Worm (Caenorhabditis elegans): ENCODE measurements around the gene atrn-1.

The atrn-1 gene

ce11 chrX:14684406-14684927, 26.9 kb upstream of the atrn-1 start, which contains the start of gene csq-1 (continued):
- TF ChIP-seq vab-15 (tag; optimal IDR thresholded peaks at IDR 0.05), result no peak
- no peak for TF ChIP-seq unc-30 (tag; optimal IDR thresholded peaks at IDR 0.05)

DNA sequence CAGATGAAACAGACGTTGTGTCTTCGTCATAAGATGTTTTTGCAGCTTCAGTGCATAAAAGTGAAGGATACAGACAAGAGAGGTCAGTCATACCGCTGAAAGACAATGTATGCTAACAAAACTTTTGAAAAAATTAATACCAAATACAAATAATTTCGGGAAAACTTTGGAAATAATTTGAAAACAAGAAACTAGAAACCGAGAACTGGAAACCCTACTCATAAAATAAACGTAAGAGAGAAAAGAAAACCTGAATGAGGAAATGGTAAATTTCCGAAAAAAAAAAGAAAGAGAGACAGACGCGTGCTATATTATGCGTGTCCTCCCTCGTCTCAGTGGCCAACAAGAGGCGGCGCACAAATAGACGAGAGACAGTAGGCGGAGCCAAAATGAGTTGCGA, 18.5 kb upstream of the atrn-1 start, which contains the start of gene sox-3:
sox-3 (minus strand) TSS at position 101 of the 400 bp plus-strand sequence.
- TF ChIP-seq Y116A8C.19 (tag; optimal IDR thresholded peaks at IDR 0.05; ENCODE audit: borderline replicate concordance) (no peak), nhr-237 (tag; optimal IDR thresholded peaks at IDR 0.05) (no peak), mdl-1 (tag; optimal IDR thresholded peaks at IDR 0.05) (no peak), mef-2 (tag; optimal IDR thresholded peaks at IDR 0.05) (no peak), pax-3 (tag; optimal IDR thresholded peaks at IDR 0.05) (no peak), mab-9 (GFP tag; IDR thresholded peaks at IDR 0.05) (no peak), ceh-82 (tag; optimal IDR thresholded peaks at IDR 0.05) (no peak), alr-1 (tag; optimal IDR thresholded peaks at IDR 0.05; ENCODE audit: borderline replicate concordance) (no peak), hpl-2 (GFP tag; optimal IDR thresholded peaks at IDR 0.05) (no peak), sup-37 (GFP tag; optimal IDR thresholded peaks at IDR 0.05) (no peak), lin-39 (tag; optimal IDR thresholded peaks at IDR 0.05) (no peak), jun-1 (tag; optimal IDR thresholded peaks at IDR 0.05) (no peak)

DNA sequence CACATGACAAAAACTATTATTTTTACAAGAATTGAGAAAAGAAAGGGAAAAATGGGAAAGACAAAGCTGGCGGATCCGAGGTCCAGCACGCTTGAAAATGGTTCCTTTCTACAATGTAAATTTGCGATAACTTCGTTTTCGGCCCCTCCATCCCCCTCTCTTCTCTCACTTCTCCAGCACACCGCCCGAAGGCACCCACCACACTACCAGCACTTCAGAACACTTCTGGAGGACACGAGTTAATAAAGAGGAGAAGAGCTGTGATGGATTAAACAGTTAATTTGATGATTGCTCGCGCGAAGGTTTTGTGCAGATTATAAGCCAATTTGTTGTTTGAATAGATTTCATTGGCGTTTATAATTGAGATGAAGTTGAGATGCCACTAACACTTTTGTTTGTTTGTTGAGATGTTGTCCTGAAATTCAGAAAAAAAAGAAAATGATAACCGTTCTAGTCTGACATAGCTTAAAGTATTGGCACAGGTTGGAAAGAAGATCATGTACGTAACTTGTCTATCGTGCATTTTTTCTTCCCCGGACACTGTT, 16.7 kb upstream of the atrn-1 start:
- peak; percentile 1 for TF ChIP-seq lin-14 (GFP tag; optimal IDR thresholded peaks at IDR 0.05)
- TF ChIP-seq ces-1 (GFP tag; optimal IDR thresholded peaks at IDR 0.05), result no peak

- TF ChIP-seq lin-14 (GFP tag; optimal IDR thresholded peaks at IDR 0.05) (peak; percentile 42), sup-37 (GFP tag; optimal IDR thresholded peaks at IDR 0.05) (no peak)
These were observed 15.5 kb upstream of the atrn-1 start for ce11 chrX:14695892-14696291.

DNA sequence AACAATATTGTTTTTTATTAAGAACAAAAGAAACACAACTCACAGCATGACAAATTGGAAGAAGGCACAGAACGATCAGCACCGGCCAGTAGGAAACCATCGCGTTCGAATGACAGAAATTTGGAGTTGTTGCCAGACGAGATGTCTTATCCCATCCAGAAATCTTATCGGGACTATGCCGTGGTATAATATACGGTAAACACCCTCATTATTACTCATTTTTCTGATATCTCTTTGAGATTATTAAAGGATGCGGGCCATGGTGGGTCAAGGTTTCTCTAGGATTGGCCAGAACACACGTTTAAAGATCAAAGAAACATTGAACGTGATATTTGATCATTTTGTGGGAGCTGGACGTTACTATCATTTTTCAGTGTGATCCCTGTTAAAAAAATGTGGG, 11.5 kb upstream of the atrn-1 start, which contains the start of gene hch-1:
hch-1 (minus strand) TSS at position 112 of the 400 bp plus-strand sequence.
- TF ChIP-seq C34B4.2 (tag; optimal IDR thresholded peaks at IDR 0.05) (no peak), unc-86 (tag; optimal IDR thresholded peaks at IDR 0.05) (no peak), egl-13 (tag; optimal IDR thresholded peaks at IDR 0.05) (no peak), alr-1 (tag; optimal IDR thresholded peaks at IDR 0.05; ENCODE audit: borderline replicate concordance) (no peak), ztf-4 (tag; optimal IDR thresholded peaks at IDR 0.05) (no peak), sox-4 (tag; optimal IDR thresholded peaks at IDR 0.05) (no peak), pax-3 (tag; optimal IDR thresholded peaks at IDR 0.05) (no peak), efl-3 (GFP tag; optimal IDR thresholded peaks at IDR 0.05) (no peak), ceh-82 (tag; optimal IDR thresholded peaks at IDR 0.05) (no peak)

ce11 chrX:14701490-14701889, 9.9 kb upstream of the atrn-1 start, which contains the start of gene F40E10.5:
F40E10.5 (plus strand) TSS chrX:14701790.
- TF ChIP-seq alr-1 (tag; optimal IDR thresholded peaks at IDR 0.05; ENCODE audit: borderline replicate concordance) (no peak), nhr-77 (tag; optimal IDR thresholded peaks at IDR 0.05) (no peak)

DNA sequence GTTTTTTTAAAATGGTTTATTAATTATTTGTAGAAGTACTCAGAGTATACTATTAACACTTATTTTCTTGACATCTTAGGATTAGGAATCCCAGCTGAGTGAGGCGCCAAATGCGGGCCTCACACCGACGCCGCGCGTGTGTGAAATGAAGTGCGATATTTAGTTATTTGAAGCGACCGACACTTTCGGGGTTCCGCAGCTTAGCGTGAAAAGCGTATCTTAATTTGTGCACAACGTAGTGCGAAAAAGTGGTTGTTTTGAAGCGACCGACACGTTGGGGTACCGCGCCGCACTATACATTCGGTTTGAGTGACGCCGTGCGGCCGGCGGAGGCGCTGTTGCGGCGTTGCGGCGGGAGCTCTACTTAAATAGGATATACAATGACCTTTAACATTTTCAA, 6.4 kb upstream of the atrn-1 start:
- TF ChIP-seq fkh-8 (tag; optimal IDR thresholded peaks at IDR 0.05) (no peak), efl-1 (optimal IDR thresholded peaks at IDR 0.05) (no peak), efl-1 (GFP tag; optimal IDR thresholded peaks at IDR 0.05 in 1 of 2) (peak in 1 of 2 experiments; percentile 9), snpc-4 (tag; optimal IDR thresholded peaks at IDR 0.05) (peak; percentile 74)

Measured in whole organism, L1 larva.